Worm (Caenorhabditis elegans) whole organism, early embryonic: ENCODE measurements around the gene ZK721.4.

Source experiments
- F13C5.2 ChIP-seq: sonication (generic microtip); optimal IDR thresholded peaks from 2 replicates; lab custom pipeline; 2017; ENCODE audit warnings: mild to moderate bottlenecking, missing genetic modification characterization, inconsistent platforms, missing compliant biosample characterization
- ama-1 ChIP-seq: fragments of 150-350 bp; optimal IDR thresholded peaks from 2 replicates; lab custom pipeline; 2014
- flt-1 ChIP-seq: fragments of 200-800 bp; sonication (Bioruptor generic); IDR thresholded peaks from 2 replicates; pipeline ENCODE4 v1.3.6; 2022; ENCODE audit warnings: missing genetic modification characterization, missing compliant biosample characterization
- hmbx-1 ChIP-seq: sonication (generic microtip); optimal IDR thresholded peaks from 2 replicates; lab custom pipeline; 2016; ENCODE audit warnings: mild to moderate bottlenecking, missing genetic modification characterization, missing compliant biosample characterization
- hmg-4 ChIP-seq: fragments of 200-800 bp; sonication (Bioruptor generic); optimal IDR thresholded peaks from 2 replicates; lab custom pipeline; 2018; ENCODE audit warnings: mild to moderate bottlenecking, missing genetic modification characterization, missing compliant biosample characterization
- sea-1 ChIP-seq: fragments of 200-800 bp; sonication (Bioruptor generic); conservative IDR thresholded peaks from 2 replicates; pipeline ENCODE4 v1.3.6; 2022; ENCODE audit warnings: missing genetic modification characterization, missing compliant biosample characterization
- tbx-37 ChIP-seq: fragments of 200-800 bp; sonication (Bioruptor generic); conservative IDR thresholded peaks from 2 replicates; pipeline ENCODE4 v1.3.6; 2022; ENCODE audit warnings: missing genetic modification reagents, missing genetic modification characterization, missing compliant biosample characterization
- tra-4 ChIP-seq: sonication (generic microtip); optimal IDR thresholded peaks from 2 replicates; lab custom pipeline; 2017; ENCODE audit warnings: missing genetic modification characterization, missing compliant biosample characterization

ce11 chrX:8750660-8751059 lies 28.0 kb upstream of the ZK721.4 start, which contains the start of gene asns-2:
- TF ChIP-seq F13C5.2 (tag; lab: Kevin White, UChicago) (no peak), ama-1 (lab: Kevin White, UChicago) (no peak), tra-4 (no peak), flt-1 (GFP tag; lab: Robert Waterston, UW) (no peak), hmbx-1 (tag; lab: Kevin White, UChicago) (no peak), sea-1 (GFP tag; lab: Robert Waterston, UW) (no peak), tbx-37 (GFP tag; lab: Robert Waterston, UW) (no peak), hmg-4 (GFP tag; lab: Kevin White, UChicago) (no peak)
